Fruit fly (Drosophila melanogaster): ENCODE measurements around the gene CG14115.

The CG14115 gene

dm6 chr3L:13015195-13015822, 45.9 kb downstream of the CG14115 start, which contains the start of gene MICAL-like:
TSS of gene MICAL-like (minus strand) at chr3L:13015332.
- no peak for TF ChIP-seq CG7045 (GFP tag; optimal IDR thresholded peaks at IDR 0.05)
- TF ChIP-seq Clk (GFP tag; optimal IDR thresholded peaks at IDR 0.05) = no peak
- peak; percentile 53 for TF ChIP-seq toe (GFP tag; optimal IDR thresholded peaks at IDR 0.05)
- no peak for TF ChIP-seq Mnt (GFP tag; optimal IDR thresholded peaks at IDR 0.05)
- peak; percentile 24 for TF ChIP-seq Crg-1 (GFP tag; optimal IDR thresholded peaks at IDR 0.05)
- peak; percentile 94 for TF ChIP-seq kay (GFP tag; ENCODE audit: borderline replicate concordance)
- TF ChIP-seq Hr96 (GFP tag; optimal IDR thresholded peaks at IDR 0.05) = peak; percentile 58
- no peak for TF ChIP-seq pad (GFP tag; optimal IDR thresholded peaks at IDR 0.05)

dm6 chr3L:13014693-13015092, 46.5 kb downstream of the CG14115 start:
- TF ChIP-seq CG11617 (GFP tag; optimal IDR thresholded peaks at IDR 0.05) = no peak
- TF ChIP-seq tj (GFP tag; optimal IDR thresholded peaks at IDR 0.05) = no peak
- TF ChIP-seq pad (GFP tag; optimal IDR thresholded peaks at IDR 0.05) = no peak
- TF ChIP-seq bab1 (GFP tag; optimal IDR thresholded peaks at IDR 0.05) = no peak
- TF ChIP-seq CG33017 (tag; optimal IDR thresholded peaks at IDR 0.05) = no peak
- TF ChIP-seq cnc (optimal IDR thresholded peaks at IDR 0.05) = no peak
- no peak for TF ChIP-seq CG12768 (GFP tag; optimal IDR thresholded peaks at IDR 0.05)
- no peak for TF ChIP-seq cic (GFP tag; optimal IDR thresholded peaks at IDR 0.05)
- TF ChIP-seq kay (GFP tag; ENCODE audit: borderline replicate concordance) = no peak

DNA sequence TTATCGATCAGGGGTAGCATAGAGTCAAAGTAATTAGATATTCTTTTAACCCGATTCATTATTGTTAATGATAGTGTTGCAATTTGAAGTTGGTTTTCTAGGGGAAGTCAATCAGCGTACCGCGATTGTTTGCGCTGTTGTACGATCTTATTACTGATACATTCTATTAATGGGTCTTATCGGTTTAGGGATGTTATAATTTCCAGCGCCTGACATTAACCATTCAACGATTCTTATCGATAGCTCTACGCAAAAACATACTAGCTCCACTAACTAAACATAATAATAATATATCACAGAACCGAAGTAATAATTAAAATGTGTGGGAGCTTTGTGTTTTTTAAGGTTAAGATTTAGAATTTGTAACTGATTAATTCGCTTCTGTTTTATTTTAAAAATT, 49.7 kb downstream of the CG14115 start, which contains the start of gene Cul6:
Cul6 (minus strand) TSS at position 175 of the 400 bp plus-strand sequence.
- TF ChIP-seq pad (GFP tag; optimal IDR thresholded peaks at IDR 0.05) = no peak
- no peak for TF ChIP-seq CG5204 (GFP tag; optimal IDR thresholded peaks at IDR 0.05)
- no peak for TF ChIP-seq CG33017 (tag; optimal IDR thresholded peaks at IDR 0.05)
- no peak for TF ChIP-seq cic (GFP tag; optimal IDR thresholded peaks at IDR 0.05)
- no peak for TF ChIP-seq cnc (optimal IDR thresholded peaks at IDR 0.05)
- TF ChIP-seq bab1 (GFP tag; optimal IDR thresholded peaks at IDR 0.05) = peak; percentile 8
- no peak for TF ChIP-seq Clk (GFP tag; optimal IDR thresholded peaks at IDR 0.05)
- no peak for TF ChIP-seq CG1620 (GFP tag; optimal IDR thresholded peaks at IDR 0.05)
- peak; percentile 11 for TF ChIP-seq CG7101 (tag; optimal IDR thresholded peaks at IDR 0.05)
- TF ChIP-seq Hr96 (GFP tag; optimal IDR thresholded peaks at IDR 0.05) = no peak
- TF ChIP-seq kay (GFP tag; ENCODE audit: borderline replicate concordance) = peak; percentile 16
- TF ChIP-seq CG12768 (GFP tag; optimal IDR thresholded peaks at IDR 0.05) = no peak
- no peak for TF ChIP-seq CG14711 (tag; optimal IDR thresholded peaks at IDR 0.05)
- no peak for TF ChIP-seq Mnt (GFP tag; optimal IDR thresholded peaks at IDR 0.05)
- TF ChIP-seq tj (GFP tag; optimal IDR thresholded peaks at IDR 0.05) = no peak
- TF ChIP-seq Crg-1 (GFP tag; optimal IDR thresholded peaks at IDR 0.05) = no peak
- no peak for TF ChIP-seq CG11617 (GFP tag; optimal IDR thresholded peaks at IDR 0.05)
- no peak for TF ChIP-seq ovo (GFP tag; optimal IDR thresholded peaks at IDR 0.05)
- TF ChIP-seq toe (GFP tag; optimal IDR thresholded peaks at IDR 0.05) = no peak
- no peak for TF ChIP-seq CG7045 (GFP tag; optimal IDR thresholded peaks at IDR 0.05)

Data from whole organism, adult.